Worm (Caenorhabditis elegans) whole organism, L4/young adult: ENCODE measurements around the gene ric-7.

ENCODE experiments used
- W03F9.2 ChIP-seq: fragments of 150-350 bp; optimal IDR thresholded peaks from 2 replicates; lab custom pipeline; 2014; ENCODE audit warnings: missing biosample characterization, missing genetic modification characterization
- him-1 ChIP-seq: sonication (generic microtip); optimal IDR thresholded peaks from 2 replicates; lab custom pipeline; 2016; ENCODE audit warnings: missing genotype, missing genetic modification reagents, missing genetic modification characterization, missing compliant biosample characterization

- TF ChIP-seq him-1 (tag; lab: Kevin White, UChicago) (no peak), W03F9.2 (tag; lab: Kevin White, UChicago) (no peak)
These were observed 11.8 kb upstream of the ric-7 start, which contains the start of gene srh-308 for ce11 chrV:14017476-14017875.
